Worm (Caenorhabditis elegans) whole organism, L3 larva: ENCODE data around the gene K05F6.12.

ENCODE experiments used
- ceh-9 ChIP-seq: sonication (generic microtip); optimal IDR thresholded peaks from 2 replicates; lab custom pipeline; 2018; ENCODE audit warnings: missing biosample characterization, missing genetic modification characterization
- snpc-4 ChIP-seq: fragments of 150-350 bp; optimal IDR thresholded peaks from 2 replicates; lab custom pipeline; 2014; ENCODE audit warnings: missing biosample characterization, missing genetic modification characterization
- unc-62 ChIP-seq: fragments of 150-350 bp; sonication (generic microtip); optimal IDR thresholded peaks from 4 replicates; lab custom pipeline; 2014; ENCODE audit warnings: missing biosample characterization, missing genetic modification reagents, missing genetic modification characterization

DNA sequence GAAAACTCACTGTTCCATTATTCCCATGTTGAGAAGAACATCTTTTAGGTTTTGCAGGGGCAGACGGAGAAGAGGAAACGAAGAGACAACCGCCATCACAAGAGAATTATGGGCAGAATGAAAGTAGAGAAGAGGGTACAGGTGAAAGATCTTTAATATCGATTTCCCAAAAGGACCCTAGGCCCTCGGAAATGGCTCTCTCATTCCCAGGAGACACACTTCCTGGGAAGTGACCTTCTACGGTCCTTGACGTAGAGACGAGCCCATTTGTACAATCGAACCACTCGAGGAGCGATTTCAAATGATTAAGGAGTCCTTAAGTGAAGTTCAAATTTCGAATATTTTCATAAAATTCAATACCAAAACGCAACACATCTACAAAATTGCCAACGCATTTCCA lies 25.3 kb downstream of the K05F6.12 start, which contains the start of gene fbxb-46:
- TF ChIP-seq snpc-4 (tag; lab: Kevin White, UChicago) (no peak), ceh-9 (tag; lab: Kevin White, UChicago) (no peak), unc-62 (no peak)
